Fruit fly (Drosophila melanogaster) whole organism, wandering third instar larva: ENCODE data around the gene rdx.

Experiments
- Dfd ChIP-seq: fragments of >200 bp; optimal IDR thresholded peaks from 2 replicates; lab custom pipeline; 2017; ENCODE audit warnings: missing biosample characterization, missing genetic modification characterization
- Hr78 ChIP-seq: fragments of >200 bp; optimal IDR thresholded peaks from 2 replicates; lab custom pipeline; 2017; ENCODE audit warnings: missing biosample characterization, missing genetic modification characterization
- psq ChIP-seq: fragments of 200-800 bp; sonication (Bioruptor generic); optimal IDR thresholded peaks from 3 replicates; lab custom pipeline; 2017; ENCODE audit warnings: missing biosample characterization, mild to moderate bottlenecking, missing genetic modification characterization, moderate library complexity

dm6 chr3R:14018430-14018786 lies 13.4 kb downstream of the rdx start:
- TF ChIP-seq psq = peak; percentile 2
- no peak for TF ChIP-seq Hr78 (GFP tag; lab: Kevin White, UChicago)
- no peak for TF ChIP-seq Dfd (GFP tag; lab: Kevin White, UChicago)
